Worm (Caenorhabditis elegans): ENCODE results near the gene fipr-17.

- TF ChIP-seq cnd-1 (tag; optimal IDR thresholded peaks at IDR 0.05) (no peak), snpc-4 (tag; optimal IDR thresholded peaks at IDR 0.05) (no peak), lin-13 (tag; optimal IDR thresholded peaks at IDR 0.05) (no peak), lin-32 (GFP tag; optimal IDR thresholded peaks at IDR 0.05) (no peak), elt-1 (tag; optimal IDR thresholded peaks at IDR 0.05; ENCODE audit: borderline replicate concordance, insufficient read depth) (no peak), unc-62 (GFP tag; optimal IDR thresholded peaks at IDR 0.05) (no peak), ces-1 (GFP tag; optimal IDR thresholded peaks at IDR 0.05) (no peak), sptf-1 (tag; optimal IDR thresholded peaks at IDR 0.05) (no peak), pha-4 (tag; optimal IDR thresholded peaks at IDR 0.05) (no peak), nhr-237 (tag; optimal IDR thresholded peaks at IDR 0.05) (no peak)
Measured at ce11 chrIII:11008869-11009268, 1.5 kb upstream of the fipr-17 start, which contains the start of gene exos-1.
